Worm (Caenorhabditis elegans): ENCODE measurements around the gene H10E21.4.

Gene H10E21.4

DNA sequence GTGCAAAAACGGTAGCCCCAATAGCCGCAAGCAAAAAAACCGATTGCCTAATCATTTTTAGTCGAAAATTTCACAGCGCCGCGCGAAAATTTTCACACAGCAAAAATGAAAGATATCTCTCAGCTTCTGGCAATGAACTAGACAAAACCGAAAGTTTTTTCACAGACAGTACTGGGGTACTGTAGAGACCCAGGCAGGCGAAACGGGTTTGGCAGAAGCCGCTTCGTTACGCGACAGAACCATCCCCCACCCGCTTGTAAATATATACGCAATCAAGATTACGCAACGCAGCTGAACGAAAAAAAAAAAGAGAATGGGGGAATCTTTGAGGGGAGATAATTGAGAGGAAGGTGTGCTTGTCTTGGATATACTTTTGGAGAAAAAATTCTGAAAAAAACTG is at the start of gene H10E21.4:
TSS of gene H10E21.4 (minus strand) at position 167 of the 400 bp plus-strand sequence.
- TF ChIP-seq klf-2 (GFP tag; conservative IDR thresholded peaks at IDR 0.05) (no peak), flt-1 (GFP tag; IDR thresholded peaks at IDR 0.05) (no peak), ztf-23 (GFP tag; IDR thresholded peaks at IDR 0.05) (no peak), tab-1 (GFP tag; IDR thresholded peaks at IDR 0.05) (no peak), med-1 (GFP tag; optimal IDR thresholded peaks at IDR 0.05; ENCODE audit: insufficient read depth) (no peak), ref-1 (GFP tag; conservative IDR thresholded peaks at IDR 0.05) (no peak)

- TF ChIP-seq klf-2 (GFP tag; conservative IDR thresholded peaks at IDR 0.05) (no peak), ztf-29 (GFP tag; IDR thresholded peaks at IDR 0.05) (no peak), tab-1 (GFP tag; IDR thresholded peaks at IDR 0.05) (no peak), T22C8.4 (GFP tag; IDR thresholded peaks at IDR 0.05) (no peak), med-1 (GFP tag; optimal IDR thresholded peaks at IDR 0.05; ENCODE audit: insufficient read depth) (no peak), ref-1 (GFP tag; conservative IDR thresholded peaks at IDR 0.05) (no peak), ztf-23 (GFP tag; IDR thresholded peaks at IDR 0.05) (no peak), cog-1 (tag; optimal IDR thresholded peaks at IDR 0.05) (no peak), flt-1 (GFP tag; IDR thresholded peaks at IDR 0.05) (no peak)
Observed at ce11 chrIII:67025-67424, 47.5 kb upstream of the H10E21.4 start.

DNA sequence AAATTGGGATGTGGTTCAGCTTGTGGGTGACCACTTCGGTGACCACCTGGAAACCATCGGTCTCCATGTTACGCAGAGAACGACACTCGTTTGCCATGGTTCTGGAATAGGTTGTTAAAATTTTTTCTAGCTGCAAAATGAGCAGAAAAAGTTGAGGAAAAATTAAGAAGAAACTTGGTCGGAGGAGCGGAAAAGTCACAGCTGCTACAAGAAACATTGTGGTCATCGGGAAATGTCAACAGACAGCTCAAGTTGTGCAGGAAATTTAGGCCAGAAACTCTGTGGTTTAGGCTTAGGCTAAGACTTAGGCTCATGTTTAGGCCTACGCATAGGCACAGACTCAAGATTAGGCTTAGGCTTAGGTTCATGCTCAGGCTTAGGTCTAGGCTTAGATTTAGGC is 46.7 kb upstream of the H10E21.4 start, which contains the start of gene pck-1:
TSS of gene pck-1 (minus strand) at position 101 of the 400 bp plus-strand sequence.
- no peak for TF ChIP-seq flt-1 (GFP tag; IDR thresholded peaks at IDR 0.05)
- TF ChIP-seq ztf-23 (GFP tag; IDR thresholded peaks at IDR 0.05): no peak
- TF ChIP-seq ref-1 (GFP tag; conservative IDR thresholded peaks at IDR 0.05): no peak
- TF ChIP-seq ztf-29 (GFP tag; IDR thresholded peaks at IDR 0.05): no peak
- no peak for TF ChIP-seq klf-2 (GFP tag; conservative IDR thresholded peaks at IDR 0.05)
- no peak for TF ChIP-seq tab-1 (GFP tag; IDR thresholded peaks at IDR 0.05)
- no peak for TF ChIP-seq T22C8.4 (GFP tag; IDR thresholded peaks at IDR 0.05)
- TF ChIP-seq med-1 (GFP tag; optimal IDR thresholded peaks at IDR 0.05; ENCODE audit: insufficient read depth): no peak
- no peak for TF ChIP-seq cog-1 (tag; optimal IDR thresholded peaks at IDR 0.05)

ce11 chrIII:65626-65937 is 46.1 kb upstream of the H10E21.4 start:
- TF ChIP-seq ztf-29 (GFP tag; IDR thresholded peaks at IDR 0.05) (no peak), ref-1 (GFP tag; conservative IDR thresholded peaks at IDR 0.05) (no peak), tab-1 (GFP tag; IDR thresholded peaks at IDR 0.05) (no peak), T22C8.4 (GFP tag; IDR thresholded peaks at IDR 0.05) (no peak), med-1 (GFP tag; optimal IDR thresholded peaks at IDR 0.05; ENCODE audit: insufficient read depth) (no peak), klf-2 (GFP tag; conservative IDR thresholded peaks at IDR 0.05) (no peak), cog-1 (tag; optimal IDR thresholded peaks at IDR 0.05) (no peak), flt-1 (GFP tag; IDR thresholded peaks at IDR 0.05) (no peak), ztf-23 (GFP tag; IDR thresholded peaks at IDR 0.05) (no peak)

- TF ChIP-seq cog-1 (tag; optimal IDR thresholded peaks at IDR 0.05) (no peak), klf-2 (GFP tag; conservative IDR thresholded peaks at IDR 0.05) (no peak), tab-1 (GFP tag; IDR thresholded peaks at IDR 0.05) (no peak), T22C8.4 (GFP tag; IDR thresholded peaks at IDR 0.05) (no peak), ref-1 (GFP tag; conservative IDR thresholded peaks at IDR 0.05) (no peak), ztf-29 (GFP tag; IDR thresholded peaks at IDR 0.05) (no peak), flt-1 (GFP tag; IDR thresholded peaks at IDR 0.05) (no peak), med-1 (GFP tag; optimal IDR thresholded peaks at IDR 0.05; ENCODE audit: insufficient read depth) (no peak), ztf-23 (GFP tag; IDR thresholded peaks at IDR 0.05) (no peak)
Observed at ce11 chrIII:64747-65625, 45.5 kb upstream of the H10E21.4 start.

DNA sequence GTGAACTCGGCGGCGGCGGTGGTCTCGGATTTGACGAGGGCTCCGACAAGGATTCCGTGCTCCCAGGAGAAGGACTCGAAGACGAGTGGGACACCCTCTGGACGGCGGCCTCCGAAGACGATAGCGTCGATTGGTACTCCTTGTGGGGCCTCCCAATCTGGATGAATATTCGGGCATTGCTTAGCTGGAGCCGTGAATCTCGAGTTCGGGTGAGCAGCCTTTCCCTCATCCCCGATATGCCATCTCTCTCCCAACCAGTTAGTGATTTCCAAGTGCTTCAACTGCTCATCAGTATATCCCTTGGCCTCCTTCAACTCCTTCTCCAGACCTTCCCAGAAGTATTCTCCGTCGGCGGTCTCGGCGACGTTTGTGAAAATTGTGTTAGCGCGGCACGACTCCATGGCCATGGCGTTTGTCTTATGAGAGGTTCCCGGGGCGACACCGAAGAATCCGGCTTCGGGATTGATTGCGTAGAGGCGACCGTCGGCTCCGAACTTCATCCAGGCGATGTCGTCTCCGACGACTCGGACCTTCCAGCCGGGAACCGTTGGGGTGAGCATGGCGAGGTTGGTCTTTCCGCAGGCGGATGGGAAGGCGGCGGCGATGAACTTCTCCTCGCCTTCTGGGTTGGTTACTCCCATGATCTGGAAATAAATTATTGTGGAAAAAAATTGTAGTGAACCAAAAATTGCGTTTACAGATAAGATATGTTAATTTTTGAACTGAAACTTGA is 44.3 kb upstream of the H10E21.4 start:
- TF ChIP-seq T22C8.4 (GFP tag; IDR thresholded peaks at IDR 0.05) (no peak), tab-1 (GFP tag; IDR thresholded peaks at IDR 0.05) (no peak), cog-1 (tag; optimal IDR thresholded peaks at IDR 0.05) (no peak), ztf-29 (GFP tag; IDR thresholded peaks at IDR 0.05) (no peak), flt-1 (GFP tag; IDR thresholded peaks at IDR 0.05) (no peak), ztf-23 (GFP tag; IDR thresholded peaks at IDR 0.05) (no peak), klf-2 (GFP tag; conservative IDR thresholded peaks at IDR 0.05) (no peak), ref-1 (GFP tag; conservative IDR thresholded peaks at IDR 0.05) (no peak), med-1 (GFP tag; optimal IDR thresholded peaks at IDR 0.05; ENCODE audit: insufficient read depth) (no peak)

- TF ChIP-seq ref-1 (GFP tag; conservative IDR thresholded peaks at IDR 0.05): no peak
- no peak for TF ChIP-seq tab-1 (GFP tag; IDR thresholded peaks at IDR 0.05)
- TF ChIP-seq cog-1 (tag; optimal IDR thresholded peaks at IDR 0.05): no peak
- TF ChIP-seq ztf-29 (GFP tag; IDR thresholded peaks at IDR 0.05): no peak
- TF ChIP-seq klf-2 (GFP tag; conservative IDR thresholded peaks at IDR 0.05): no peak
- no peak for TF ChIP-seq ztf-23 (GFP tag; IDR thresholded peaks at IDR 0.05)
- no peak for TF ChIP-seq T22C8.4 (GFP tag; IDR thresholded peaks at IDR 0.05)
- no peak for TF ChIP-seq med-1 (GFP tag; optimal IDR thresholded peaks at IDR 0.05; ENCODE audit: insufficient read depth)
- no peak for TF ChIP-seq flt-1 (GFP tag; IDR thresholded peaks at IDR 0.05)
Observed at ce11 chrIII:62383-62873, 43.0 kb upstream of the H10E21.4 start.

DNA sequence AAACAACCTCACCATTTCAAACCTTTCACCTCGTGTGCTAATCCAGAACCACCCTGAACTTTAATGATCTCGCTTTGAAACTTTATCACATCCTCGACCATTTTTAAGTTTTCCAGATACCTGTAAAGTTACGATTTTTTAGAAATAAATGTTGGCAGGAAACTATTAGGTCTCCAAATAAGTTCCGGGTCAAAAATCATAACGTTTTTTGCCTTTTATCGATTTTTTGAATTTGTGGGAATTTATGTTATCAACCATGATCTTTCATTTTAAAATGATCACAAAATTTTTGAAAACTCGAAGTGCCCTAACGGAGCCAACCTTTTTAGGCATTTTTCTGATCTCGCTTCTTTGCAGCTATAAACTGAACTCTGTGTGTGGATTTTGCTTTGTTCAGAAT is 41.6 kb upstream of the H10E21.4 start, which contains the start of gene btb-5:
TSS of gene btb-5 (minus strand) at position 101 of the 400 bp plus-strand sequence.
- TF ChIP-seq tab-1 (GFP tag; IDR thresholded peaks at IDR 0.05): no peak
- TF ChIP-seq T22C8.4 (GFP tag; IDR thresholded peaks at IDR 0.05): no peak
- TF ChIP-seq klf-2 (GFP tag; conservative IDR thresholded peaks at IDR 0.05): no peak
- TF ChIP-seq ref-1 (GFP tag; conservative IDR thresholded peaks at IDR 0.05): no peak
- TF ChIP-seq ztf-23 (GFP tag; IDR thresholded peaks at IDR 0.05): no peak
- TF ChIP-seq med-1 (GFP tag; optimal IDR thresholded peaks at IDR 0.05; ENCODE audit: insufficient read depth): no peak
- TF ChIP-seq cog-1 (tag; optimal IDR thresholded peaks at IDR 0.05): no peak
- TF ChIP-seq ztf-29 (GFP tag; IDR thresholded peaks at IDR 0.05): no peak
- no peak for TF ChIP-seq flt-1 (GFP tag; IDR thresholded peaks at IDR 0.05)

DNA sequence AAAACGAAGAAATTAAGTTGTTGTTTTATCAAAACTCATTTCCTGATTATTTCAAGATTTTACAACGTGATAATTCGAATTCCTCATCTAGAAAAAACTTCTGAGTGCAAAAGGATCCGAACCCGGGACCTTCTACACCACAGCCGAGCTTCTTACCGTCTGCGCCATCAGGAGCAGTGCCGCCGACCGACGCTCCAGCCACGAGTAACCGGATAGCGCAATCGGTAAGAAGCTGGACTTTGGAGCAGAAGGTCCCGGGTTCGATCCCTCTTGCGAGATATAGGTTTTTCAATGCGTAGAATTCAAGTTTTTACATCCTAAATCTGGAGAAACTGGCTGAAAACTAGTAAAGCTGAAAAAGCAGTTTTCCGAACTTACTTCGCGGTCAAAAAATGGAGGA is 34.2 kb upstream of the H10E21.4 start:
- TF ChIP-seq flt-1 (GFP tag; IDR thresholded peaks at IDR 0.05) (no peak), cog-1 (tag; optimal IDR thresholded peaks at IDR 0.05) (no peak), ztf-23 (GFP tag; IDR thresholded peaks at IDR 0.05) (no peak), tab-1 (GFP tag; IDR thresholded peaks at IDR 0.05) (no peak), T22C8.4 (GFP tag; IDR thresholded peaks at IDR 0.05) (no peak), ztf-29 (GFP tag; IDR thresholded peaks at IDR 0.05) (no peak), ref-1 (GFP tag; conservative IDR thresholded peaks at IDR 0.05) (no peak)

Measured in whole organism, midembryonic.